Worm (Caenorhabditis elegans) whole organism, late embryonic: Measurements from ENCODE around the gene gmpr-1.

ENCODE experiments used
- C08G9.2 ChIP-seq: sonication (generic microtip); optimal IDR thresholded peaks from 2 replicates; lab custom pipeline; 2016; ENCODE audit warnings: mild to moderate bottlenecking, missing genetic modification characterization, moderate library complexity, missing compliant biosample characterization
- K02D7.2 ChIP-seq: sonication (generic microtip); optimal IDR thresholded peaks from 2 replicates; lab custom pipeline; 2017; ENCODE audit warnings: mild to moderate bottlenecking, missing genetic modification characterization, missing compliant biosample characterization
- K09A11.1 ChIP-seq: sonication (generic microtip); optimal IDR thresholded peaks from 2 replicates; lab custom pipeline; 2017; ENCODE audit warnings: antibody characterized with exemption, mild to moderate bottlenecking, missing genetic modification characterization, missing compliant biosample characterization; ENCODE audit not compliant: insufficient read depth
- T23F11.4 ChIP-seq: fragments of 200-800 bp; sonication (Bioruptor generic); optimal IDR thresholded peaks from 2 replicates; lab custom pipeline; 2018; ENCODE audit warnings: mild to moderate bottlenecking, missing genetic modification characterization, missing compliant biosample characterization
- ama-1 ChIP-seq: fragments of 150-350 bp; optimal IDR thresholded peaks from 2 replicates; lab custom pipeline; 2014
- ceh-22 ChIP-seq: sonication (generic microtip); optimal IDR thresholded peaks from 2 replicates; lab custom pipeline; 2017; ENCODE audit warnings: missing biosample characterization, missing genetic modification characterization
- ceh-24 ChIP-seq: sonication (generic microtip); optimal IDR thresholded peaks from 2 replicates; lab custom pipeline; 2016; ENCODE audit warnings: mild to moderate bottlenecking, missing genetic modification characterization, missing compliant biosample characterization
- ceh-31 ChIP-seq: sonication (generic microtip); optimal IDR thresholded peaks from 2 replicates; lab custom pipeline; 2016; ENCODE audit warnings: missing genetic modification characterization, missing compliant biosample characterization
- ceh-45 ChIP-seq: fragments of 200-800 bp; sonication (Bioruptor generic); IDR thresholded peaks from 2 replicates; pipeline ENCODE4 v1.3.6; 2022; ENCODE audit warnings: missing genetic modification reagents, missing genetic modification characterization, missing compliant biosample characterization
- che-1 ChIP-seq: sonication (generic microtip); optimal IDR thresholded peaks from 2 replicates; lab custom pipeline; 2016; ENCODE audit warnings: mild to moderate bottlenecking, missing genetic modification characterization, missing compliant biosample characterization
- dmd-4 ChIP-seq: sonication (generic microtip); optimal IDR thresholded peaks from 2 replicates; lab custom pipeline; 2016; ENCODE audit warnings: borderline replicate concordance, missing genetic modification characterization, missing compliant biosample characterization
- dve-1 ChIP-seq: sonication (generic microtip); optimal IDR thresholded peaks from 2 replicates; lab custom pipeline; 2017; ENCODE audit warnings: antibody characterized with exemption, mild to moderate bottlenecking, missing genetic modification characterization, missing compliant biosample characterization
- elt-4 ChIP-seq: sonication (generic microtip); optimal IDR thresholded peaks from 2 replicates; lab custom pipeline; 2016; ENCODE audit warnings: missing genetic modification characterization, missing compliant biosample characterization
- ets-4 ChIP-seq: sonication (generic microtip); optimal IDR thresholded peaks from 2 replicates; lab custom pipeline; 2016; ENCODE audit warnings: missing genetic modification characterization, missing compliant biosample characterization
- eyg-1 ChIP-seq: sonication (generic microtip); optimal IDR thresholded peaks from 2 replicates; lab custom pipeline; 2016; ENCODE audit warnings: missing genotype, missing genetic modification characterization, missing compliant biosample characterization
- fax-1 ChIP-seq: sonication (generic microtip); optimal IDR thresholded peaks from 2 replicates; lab custom pipeline; 2016; ENCODE audit warnings: missing genotype, missing genetic modification characterization, missing compliant biosample characterization
- gmeb-2 ChIP-seq: sonication (generic microtip); optimal IDR thresholded peaks from 2 replicates; lab custom pipeline; 2016; ENCODE audit warnings: missing genetic modification characterization, inconsistent platforms, missing compliant biosample characterization
- hlh-13 ChIP-seq: fragments of 200-800 bp; sonication (Bioruptor generic); optimal IDR thresholded peaks from 2 replicates; lab custom pipeline; 2018; ENCODE audit warnings: mild to moderate bottlenecking, missing genetic modification characterization, missing compliant biosample characterization
- hlh-6 ChIP-seq: sonication (generic microtip); optimal IDR thresholded peaks from 2 replicates; lab custom pipeline; 2016; ENCODE audit warnings: missing genotype, missing genetic modification characterization, missing compliant biosample characterization
- lin-11 ChIP-seq: fragments of 200-800 bp; sonication (Bioruptor generic); optimal IDR thresholded peaks from 2 replicates; lab custom pipeline; 2018; ENCODE audit warnings: mild to moderate bottlenecking, missing genetic modification characterization, missing compliant biosample characterization
- mec-3 ChIP-seq: sonication (generic microtip); optimal IDR thresholded peaks from 2 replicates; lab custom pipeline; 2016; ENCODE audit warnings: borderline replicate concordance, missing genetic modification characterization, missing compliant biosample characterization
- nhr-11 ChIP-seq: fragments of 150-350 bp; optimal IDR thresholded peaks from 2 replicates; lab custom pipeline; 2014; ENCODE audit warnings: missing biosample characterization, missing genetic modification characterization
- nhr-232 ChIP-seq: sonication (generic microtip); optimal IDR thresholded peaks from 2 replicates; lab custom pipeline; 2016; ENCODE audit warnings: missing genetic modification characterization, missing compliant biosample characterization
- npax-4 ChIP-seq: sonication (generic microtip); optimal IDR thresholded peaks from 2 replicates; lab custom pipeline; 2016; ENCODE audit warnings: missing genetic modification characterization, missing compliant biosample characterization
- pax-1 ChIP-seq: fragments of 150-350 bp; optimal IDR thresholded peaks from 2 replicates; lab custom pipeline; 2014; ENCODE audit warnings: missing biosample characterization, missing genetic modification characterization
- pha-2 ChIP-seq: sonication (generic microtip); optimal IDR thresholded peaks from 2 replicates; lab custom pipeline; 2017; ENCODE audit warnings: mild to moderate bottlenecking, missing genetic modification characterization, missing compliant biosample characterization
- pha-4 ChIP-seq: fragments of 150-350 bp; optimal IDR thresholded peaks from 2 replicates; lab custom pipeline; 2018; ENCODE audit warnings: missing biosample characterization, missing genetic modification reagents, missing genetic modification characterization
- pqm-1 ChIP-seq: sonication (generic microtip); optimal IDR thresholded peaks from 2 replicates; lab custom pipeline; 2016; ENCODE audit warnings: missing genetic modification characterization, missing compliant biosample characterization
- pros-1 ChIP-seq: fragments of 150-350 bp; optimal IDR thresholded peaks from 2 replicates; lab custom pipeline; 2014; ENCODE audit warnings: missing biosample characterization, missing genetic modification reagents, missing genetic modification characterization
- ref-2 ChIP-seq: sonication (generic microtip); optimal IDR thresholded peaks from 2 replicates; lab custom pipeline; 2016; ENCODE audit warnings: missing genetic modification characterization, missing compliant biosample characterization
- sdc-2 ChIP-seq: sonication (generic microtip); optimal IDR thresholded peaks from 2 replicates; lab custom pipeline; 2016; ENCODE audit warnings: missing genotype, missing genetic modification characterization, missing compliant biosample characterization
- sox-2 ChIP-seq: fragments of 200-800 bp; sonication (Bioruptor generic); IDR thresholded peaks from 2 replicates; pipeline ENCODE4 v1.3.6; 2022; ENCODE audit warnings: missing genetic modification reagents, missing genetic modification characterization, missing compliant biosample characterization
- sox-4 ChIP-seq: sonication (generic microtip); optimal IDR thresholded peaks from 2 replicates; lab custom pipeline; 2017; ENCODE audit warnings: mild to moderate bottlenecking, missing genetic modification characterization, inconsistent platforms, missing compliant biosample characterization
- tbx-2 ChIP-seq: sonication (generic microtip); optimal IDR thresholded peaks from 2 replicates; lab custom pipeline; 2016; ENCODE audit warnings: missing genetic modification characterization, missing compliant biosample characterization
- ttx-3 ChIP-seq: sonication (generic microtip); optimal IDR thresholded peaks from 2 replicates; lab custom pipeline; 2016; ENCODE audit warnings: missing genetic modification reagents, missing genetic modification characterization, missing compliant biosample characterization
- unc-3 ChIP-seq, 2 experiments: fragments of 200-800 bp in 1 of 2; sonication (Bioruptor generic) in 1 of 2; sonication (generic microtip) in 1 of 2; conservative IDR thresholded peaks in 1 of 2; optimal IDR thresholded peaks in 1 of 2; 2 replicates each; pipeline versions ENCODE4 v1.3.6 to Lab custom; 2016 to 2022; ENCODE audit warnings: missing compliant biosample characterization in 2 of 2, missing genetic modification characterization in 2 of 2, missing genetic modification reagents in 1 of 2
- unc-42 ChIP-seq: sonication (generic microtip); optimal IDR thresholded peaks from 2 replicates; lab custom pipeline; 2016; ENCODE audit warnings: missing genotype, missing genetic modification characterization, missing compliant biosample characterization
- unc-86 ChIP-seq: sonication (generic microtip); optimal IDR thresholded peaks from 2 replicates; lab custom pipeline; 2016; ENCODE audit warnings: missing genetic modification characterization, missing compliant biosample characterization

gmpr-1 gene

ce11 chrV:4398127-4398526, 26.9 kb upstream of the gmpr-1 start:
- TF ChIP-seq ref-2 (tag; lab: Kevin White, UChicago) (no peak), pha-4 (tag; lab: Kevin White, UChicago) (no peak), ceh-24 (tag; lab: Kevin White, UChicago) (no peak), unc-86 (no peak), T23F11.4 (GFP tag; lab: Kevin White, UChicago) (no peak), pax-1 (tag; lab: Kevin White, UChicago) (no peak), sdc-2 (tag; lab: Kevin White, UChicago) (no peak), pha-2 (tag; lab: Kevin White, UChicago) (no peak), ama-1 (no peak), C08G9.2 (tag; lab: Kevin White, UChicago) (no peak), ceh-22 (tag; lab: Kevin White, UChicago) (no peak), pros-1 (tag; lab: Kevin White, UChicago) (no peak), pqm-1 (tag; lab: Kevin White, UChicago) (no peak), mec-3 (tag; lab: Kevin White, UChicago) (no peak), eyg-1 (tag; lab: Kevin White, UChicago) (no peak), sox-2 (GFP tag; lab: Robert Waterston, UW) (no peak), K02D7.2 (tag; lab: Kevin White, UChicago) (no peak), hlh-13 (GFP tag; lab: Kevin White, UChicago) (no peak), fax-1 (tag; lab: Kevin White, UChicago) (no peak), lin-11 (no peak)

ce11 chrV:4396257-4396656, 25.1 kb upstream of the gmpr-1 start, which contains the start of gene F13A2.3:
TSS of gene F13A2.3 (minus strand) at chrV:4396357.
- TF ChIP-seq lin-11 (no peak), hlh-6 (tag; lab: Kevin White, UChicago) (no peak), ttx-3 (tag; lab: Kevin White, UChicago) (no peak), che-1 (tag; lab: Kevin White, UChicago) (no peak), K09A11.1 (no peak), C08G9.2 (tag; lab: Kevin White, UChicago) (no peak), dve-1 (tag; lab: Kevin White, UChicago) (no peak), npax-4 (no peak), dmd-4 (tag; lab: Kevin White, UChicago) (no peak)

DNA sequence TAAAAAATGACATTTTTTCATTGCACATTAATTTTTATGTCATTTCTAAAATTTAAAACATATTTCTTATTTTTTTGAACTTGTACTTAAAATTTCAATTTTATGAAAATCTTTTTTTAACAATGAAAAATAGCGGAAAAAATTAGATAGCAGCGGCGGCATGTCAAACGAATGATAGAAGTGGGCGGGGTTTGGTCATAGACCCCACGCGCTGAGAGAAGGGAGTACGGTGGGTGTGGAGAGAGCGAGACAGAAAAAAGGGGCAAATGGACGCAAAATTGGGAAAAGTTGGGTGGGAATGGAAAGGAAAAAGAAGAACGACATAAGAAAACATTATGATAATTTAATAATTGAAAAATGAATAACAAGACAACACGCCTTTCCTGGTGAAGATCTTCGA, 16.7 kb upstream of the gmpr-1 start:
- TF ChIP-seq nhr-232 (tag; lab: Kevin White, UChicago) (no peak), sox-4 (no peak), ets-4 (tag; lab: Kevin White, UChicago) (no peak), ceh-31 (tag; lab: Kevin White, UChicago) (no peak), ceh-45 (GFP tag; lab: Robert Waterston, UW) (no peak), unc-3 (GFP tag; conservative IDR thresholded peaks at IDR 0.05; lab: Robert Waterston, UW) (no peak), unc-3 (tag; optimal IDR thresholded peaks at IDR 0.05; lab: Kevin White, UChicago) (no peak), pax-1 (tag; lab: Kevin White, UChicago) (no peak), unc-42 (tag; lab: Kevin White, UChicago) (no peak)

- TF ChIP-seq tbx-2 (tag; lab: Kevin White, UChicago) (no peak), npax-4 (no peak), elt-4 (tag; lab: Kevin White, UChicago) (no peak), nhr-11 (tag; lab: Kevin White, UChicago) (no peak), gmeb-2 (tag; lab: Kevin White, UChicago) (no peak)
Observed at ce11 chrV:4387402-4387801, 16.2 kb upstream of the gmpr-1 start, which contains the start of gene F13A2.9. TSS of gene F13A2.9 (minus strand) at chrV:4387502.
